Fruit fly (Drosophila melanogaster): ENCODE data around the gene Hmgcl.
A peak's percentile ranks its signal among the peaks of the same experiment; 100 is the strongest.

Gene Hmgcl

DNA sequence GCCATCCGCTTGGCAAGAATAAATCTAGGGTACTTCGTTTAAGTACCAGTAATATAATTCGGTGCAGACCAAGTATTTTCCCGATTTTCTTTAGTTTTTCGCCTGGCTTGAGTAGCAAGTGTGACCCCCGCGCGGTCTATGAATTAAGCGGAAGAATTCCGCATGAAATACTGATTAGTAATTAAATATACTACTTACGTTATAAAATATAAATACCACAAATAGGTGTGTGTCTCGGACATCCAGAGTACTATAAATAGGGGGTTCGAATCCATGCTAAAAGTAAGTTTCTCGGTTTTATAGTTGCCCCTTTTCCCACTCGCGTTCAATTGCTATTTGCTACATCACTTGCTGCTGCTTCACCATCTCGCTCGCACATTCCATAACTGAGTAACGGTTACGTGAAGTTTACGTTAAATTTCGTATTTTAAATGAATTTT lies 11.4 kb downstream of the Hmgcl start, which contains the start of gene snRNP-U1-70K (continued):
- TF ChIP-seq Hmr (GFP tag; optimal IDR thresholded peaks at IDR 0.05) (peak; percentile 82), tll (GFP tag; optimal IDR thresholded peaks at IDR 0.05) (no peak), CG7745 (tag; optimal IDR thresholded peaks at IDR 0.05) (peak; percentile 0), grn (GFP tag; optimal IDR thresholded peaks at IDR 0.05) (no peak), Dek (tag; optimal IDR thresholded peaks at IDR 0.05) (peak; percentile 66), CG12155 (GFP tag; optimal IDR thresholded peaks at IDR 0.05) (no peak), kni (GFP tag; optimal IDR thresholded peaks at IDR 0.05) (peak; percentile 4), Eip74EF (GFP tag; optimal IDR thresholded peaks at IDR 0.05) (no peak), da (GFP tag; optimal IDR thresholded peaks at IDR 0.05) (no peak), CG8290 (GFP tag; optimal IDR thresholded peaks at IDR 0.05) (no peak), CG8290 (tag; optimal IDR thresholded peaks at IDR 0.05) (no peak), Rfx (GFP tag; IDR thresholded peaks at IDR 0.05) (peak; percentile 50), amos (GFP tag; IDR thresholded peaks at IDR 0.05; ENCODE audit: partially characterized antibody) (peak; percentile 43), CG7357 (GFP tag; IDR thresholded peaks at IDR 0.05) (no peak), CG8281 (tag; optimal IDR thresholded peaks at IDR 0.05) (no peak), CG3847 (GFP tag; IDR thresholded peaks at IDR 0.05) (peak; percentile 23; the same call in 1 of the 2 replicates), Lhr (GFP tag; optimal IDR thresholded peaks at IDR 0.05) (peak; percentile 82), bsh (GFP tag; optimal IDR thresholded peaks at IDR 0.05) (no peak), sd (tag; optimal IDR thresholded peaks at IDR 0.05) (peak; percentile 92), bab2 (GFP tag; optimal IDR thresholded peaks at IDR 0.05) (no peak), grau (tag; optimal IDR thresholded peaks at IDR 0.05) (no peak), cwo (GFP tag; optimal IDR thresholded peaks at IDR 0.05) (no peak), Sry-δ (GFP tag; optimal IDR thresholded peaks at IDR 0.05) (no peak), Hey (tag; optimal IDR thresholded peaks at IDR 0.05) (no peak), YL-1 (GFP tag; optimal IDR thresholded peaks at IDR 0.05) (peak; percentile 86), BEAF-32 (GFP tag; optimal IDR thresholded peaks at IDR 0.05) (peak; percentile 40), p53 (GFP tag; optimal IDR thresholded peaks at IDR 0.05) (no peak), CG30431 (GFP tag; optimal IDR thresholded peaks at IDR 0.05) (no peak), CG4820 (GFP tag; optimal IDR thresholded peaks at IDR 0.05) (no peak), Camta (GFP tag; optimal IDR thresholded peaks at IDR 0.05) (no peak), CG17361 (GFP tag; IDR thresholded peaks at IDR 0.05) (no peak), lilli (GFP tag; optimal IDR thresholded peaks at IDR 0.05) (peak; percentile 40), CG11695 (GFP tag; IDR thresholded peaks at IDR 0.05) (no peak), CG7271 (tag; optimal IDR thresholded peaks at IDR 0.05) (no peak), CG7963 (GFP tag; IDR thresholded peaks at IDR 0.05; ENCODE audit: partially characterized antibody) (no peak), wor (GFP tag; IDR thresholded peaks at IDR 0.05) (no peak), CG12391 (tag; optimal IDR thresholded peaks at IDR 0.05) (peak; percentile 45), CG1024 (GFP tag; IDR thresholded peaks at IDR 0.05) (no peak), Spps (tag; optimal IDR thresholded peaks at IDR 0.05) (no peak), Jarid2 (GFP tag; optimal IDR thresholded peaks at IDR 0.05) (no peak), CG7786 (GFP tag; optimal IDR thresholded peaks at IDR 0.05) (no peak), Awh (GFP tag; IDR thresholded peaks at IDR 0.05) (peak; percentile 33; the same call in 1 of the 2 replicates), zf30C (GFP tag; optimal IDR thresholded peaks at IDR 0.05) (no peak), Oli (tag; optimal IDR thresholded peaks at IDR 0.05) (no peak), CG10543 (GFP tag; optimal IDR thresholded peaks at IDR 0.05) (no peak), Atf3 (GFP tag; optimal IDR thresholded peaks at IDR 0.05) (no peak), shn (GFP tag; optimal IDR thresholded peaks at IDR 0.05) (no peak), knrl (GFP tag; IDR thresholded peaks at IDR 0.05; ENCODE audit: partially characterized antibody) (peak; percentile 52; the same call in 1 of the 3 replicates), NFAT (GFP tag; IDR thresholded peaks at IDR 0.05) (0 out of 2 replicates have a peak, but pooled peaks have one; percentile 23), zfh1 (GFP tag; IDR thresholded peaks at IDR 0.05) (0 out of 3 replicates have a peak, but pooled peaks have one; percentile 7)
